Worm (Caenorhabditis elegans) whole organism, young adult: ENCODE measurements around the gene oac-23.

Experiments used
- F49E8.2 ChIP-seq: sonication (generic microtip); optimal IDR thresholded peaks from 3 replicates; lab custom pipeline; 2017; ENCODE audit warnings: missing genetic modification characterization, mild to moderate bottlenecking, missing compliant biosample characterization, antibody characterized with exemption, moderate library complexity; ENCODE audit not compliant: insufficient read depth
- ets-4 ChIP-seq: fragments of 200-800 bp; sonication (Bioruptor generic); optimal IDR thresholded peaks from 2 replicates; lab custom pipeline; 2018; ENCODE audit warnings: mild to moderate bottlenecking, missing genetic modification characterization, missing compliant biosample characterization
- hlh-12 ChIP-seq: sonication (generic microtip); optimal IDR thresholded peaks from 2 replicates; lab custom pipeline; 2016; ENCODE audit warnings: missing genetic modification characterization, missing compliant biosample characterization
- nhr-27 ChIP-seq: fragments of 200-800 bp; sonication (Bioruptor generic); optimal IDR thresholded peaks from 2 replicates; lab custom pipeline; 2018; ENCODE audit warnings: mild to moderate bottlenecking, missing genetic modification characterization, moderate library complexity, missing compliant biosample characterization

DNA sequence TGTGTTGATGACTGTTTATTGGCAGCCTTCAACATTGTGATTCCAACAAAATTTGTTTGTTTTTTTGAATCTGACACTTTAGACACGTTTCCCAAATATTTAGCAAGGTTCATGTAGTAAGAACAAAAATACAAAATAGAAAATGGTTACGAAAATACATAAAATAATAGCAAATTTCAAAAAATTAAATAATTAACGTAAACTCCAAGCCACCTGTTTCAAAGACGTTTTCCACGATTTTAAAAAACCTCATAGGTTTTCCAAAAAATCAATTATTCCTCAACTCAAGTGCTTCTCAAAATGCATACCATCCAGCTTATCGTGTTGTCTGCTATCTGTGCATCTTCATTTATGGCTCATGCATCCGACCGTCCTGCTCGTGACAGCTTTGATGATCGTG, 36.2 kb downstream of the oac-23 start, which contains the start of gene F56D6.14:
- TF ChIP-seq nhr-27 (tag; lab: Kevin White, UChicago) (no peak), F49E8.2 (tag; lab: Kevin White, UChicago) (no peak), hlh-12 (tag; lab: Kevin White, UChicago) (no peak), ets-4 (GFP tag; lab: Kevin White, UChicago) (no peak)
